Fruit fly (Drosophila melanogaster) whole organism, embryonic: ENCODE results near the gene Rh5.

Source experiments
- Antp ChIP-seq: fragments of 200-800 bp; sonication (Bioruptor generic); optimal IDR thresholded peaks from 3 replicates; lab custom pipeline; 2016; ENCODE audit warnings: missing biosample characterization, missing genetic modification characterization
- CG10462 ChIP-seq: fragments of 200-800 bp; sonication (Bioruptor generic); optimal IDR thresholded peaks from 2 replicates; lab custom pipeline; 2016; ENCODE audit warnings: missing biosample characterization, missing genetic modification characterization
- CG11085 ChIP-seq: fragments of 200-800 bp; sonication (Bioruptor generic); IDR thresholded peaks from 2 replicates; pipeline ENCODE4 v1.3.6; 2022; ENCODE audit warnings: missing biosample characterization, missing genetic modification characterization
- CG13123 ChIP-seq: fragments of 200-800 bp; sonication (Bioruptor generic); optimal IDR thresholded peaks from 2 replicates; lab custom pipeline; 2016; ENCODE audit warnings: missing biosample characterization, missing genetic modification characterization
- CG14965 ChIP-seq: fragments of 200-800 bp; sonication (Bioruptor generic); optimal IDR thresholded peaks from 2 replicates; lab custom pipeline; 2016; ENCODE audit warnings: missing biosample characterization, missing genetic modification characterization, borderline replicate concordance
- CG15269 ChIP-seq: fragments of 200-800 bp; sonication (Bioruptor generic); optimal IDR thresholded peaks from 2 replicates; lab custom pipeline; 2018; ENCODE audit warnings: missing biosample characterization, mild to moderate bottlenecking, missing genetic modification characterization, moderate library complexity
- CG15696 ChIP-seq: fragments of 200-800 bp; sonication (Bioruptor generic); optimal IDR thresholded peaks from 2 replicates; lab custom pipeline; 2019; ENCODE audit warnings: missing biosample characterization, mild to moderate bottlenecking, missing genetic modification characterization, moderate library complexity
- CG17359 ChIP-seq: fragments of 200-800 bp; sonication (Bioruptor generic); optimal IDR thresholded peaks from 3 replicates; lab custom pipeline; 2018; ENCODE audit warnings: missing biosample characterization, mild to moderate bottlenecking, missing genetic modification characterization, moderate library complexity
- CG18619 ChIP-seq: fragments of 200-800 bp; sonication (Bioruptor generic); optimal IDR thresholded peaks from 3 replicates; lab custom pipeline; 2017; ENCODE audit warnings: missing biosample characterization, mild to moderate bottlenecking, missing genetic modification characterization
- CG18764 ChIP-seq: fragments of 200-800 bp; sonication (Bioruptor generic); optimal IDR thresholded peaks from 3 replicates; lab custom pipeline; 2016; ENCODE audit warnings: missing biosample characterization, missing genetic modification characterization
- CG30020 ChIP-seq: fragments of 200-800 bp; optimal IDR thresholded peaks from 2 replicates; lab custom pipeline; 2019; ENCODE audit warnings: missing biosample characterization, mild to moderate bottlenecking, missing genetic modification characterization, moderate library complexity
- CG31365 ChIP-seq: fragments of 200-800 bp; sonication (Bioruptor generic); optimal IDR thresholded peaks from 2 replicates; lab custom pipeline; 2018; ENCODE audit warnings: missing biosample characterization, mild to moderate bottlenecking, missing genetic modification characterization
- CG31388 ChIP-seq: fragments of 200-800 bp; sonication (Bioruptor generic); optimal IDR thresholded peaks from 2 replicates; lab custom pipeline; 2016; ENCODE audit warnings: missing biosample characterization, missing genetic modification characterization
- CG4730 ChIP-seq: fragments of 200-800 bp; sonication (Bioruptor generic); IDR thresholded peaks from 2 replicates; pipeline ENCODE4 v1.3.6; 2022; ENCODE audit warnings: missing biosample characterization, missing genetic modification characterization
- Drgx ChIP-seq: fragments of 200-800 bp; sonication (Bioruptor generic); IDR thresholded peaks from 2 replicates; pipeline ENCODE4 v1.3.6; 2022; ENCODE audit warnings: missing biosample characterization, missing genetic modification characterization
- ERR ChIP-seq: fragments of 200-800 bp; sonication (Bioruptor generic); optimal IDR thresholded peaks from 2 replicates; lab custom pipeline; 2016; ENCODE audit warnings: missing biosample characterization, missing genetic modification characterization
- Eip74EF ChIP-seq, 2 experiments: fragments of 200-800 bp in 1 of 2; fragments of >200 bp in 1 of 2; sonication (Bioruptor generic) in 1 of 2; optimal IDR thresholded peaks; 2 replicates each; lab custom pipeline; 2017 to 2019; ENCODE audit warnings: missing biosample characterization in 2 of 2, missing genetic modification characterization in 2 of 2, mild to moderate bottlenecking in 1 of 2, moderate library complexity in 1 of 2
- Ets97D ChIP-seq: fragments of 200-800 bp; sonication (Bioruptor generic); optimal IDR thresholded peaks from 3 replicates; lab custom pipeline; 2016; ENCODE audit warnings: missing biosample characterization, missing genetic modification characterization
- Fer2 ChIP-seq: fragments of 200-800 bp; sonication (Bioruptor generic); optimal IDR thresholded peaks from 2 replicates; lab custom pipeline; 2018; ENCODE audit warnings: missing biosample characterization, mild to moderate bottlenecking, missing genetic modification characterization, moderate library complexity
- Fer3 ChIP-seq: fragments of 200-800 bp; sonication (Bioruptor generic); optimal IDR thresholded peaks from 2 replicates; lab custom pipeline; 2018; ENCODE audit warnings: missing biosample characterization, mild to moderate bottlenecking, missing genetic modification characterization, moderate library complexity
- HLH3B ChIP-seq: fragments of 200-800 bp; sonication (Bioruptor generic); IDR thresholded peaks from 2 replicates; pipeline ENCODE4 v1.3.6; 2022; ENCODE audit warnings: missing biosample characterization, missing genetic modification characterization
- HLH4C ChIP-seq: fragments of 200-800 bp; sonication (Bioruptor generic); IDR thresholded peaks from 3 replicates; pipeline ENCODE4 v1.3.6; 2022; ENCODE audit warnings: missing biosample characterization, missing genetic modification characterization; ENCODE audit not compliant: partially characterized antibody
- HLH54F ChIP-seq: fragments of 200-800 bp; sonication (Bioruptor generic); optimal IDR thresholded peaks from 3 replicates; lab custom pipeline; 2016; ENCODE audit warnings: missing biosample characterization, missing genetic modification characterization
- Hand ChIP-seq: fragments of 200-800 bp; sonication (Bioruptor generic); optimal IDR thresholded peaks from 2 replicates; lab custom pipeline; 2017; ENCODE audit warnings: mild to moderate bottlenecking, missing biosample characterization, missing genetic modification reagents, missing genetic modification characterization
- HmgZ ChIP-seq: fragments of 200-800 bp; sonication (Bioruptor generic); optimal IDR thresholded peaks from 2 replicates; lab custom pipeline; 2018; ENCODE audit warnings: missing biosample characterization, mild to moderate bottlenecking, missing genetic modification characterization
- Lim3 ChIP-seq: fragments of 200-800 bp; sonication (Bioruptor generic); IDR thresholded peaks from 2 replicates; pipeline ENCODE4 v1.3.6; 2022; ENCODE audit warnings: missing biosample characterization, missing genetic modification characterization
- MESR4 ChIP-seq: fragments of 200-800 bp; sonication (Bioruptor generic); optimal IDR thresholded peaks from 2 replicates; lab custom pipeline; 2018; ENCODE audit warnings: missing biosample characterization, mild to moderate bottlenecking, missing genetic modification characterization, moderate library complexity
- Max ChIP-seq: fragments of 200-800 bp; sonication (Bioruptor generic); optimal IDR thresholded peaks from 2 replicates; lab custom pipeline; 2016; ENCODE audit warnings: missing biosample characterization, mild to moderate bottlenecking, missing genetic modification characterization
- NC2β ChIP-seq: fragments of 200-800 bp; sonication (Bioruptor generic); optimal IDR thresholded peaks from 2 replicates; lab custom pipeline; 2016; ENCODE audit warnings: missing biosample characterization, missing genetic modification characterization
- NFAT ChIP-seq: fragments of 200-800 bp; sonication (Bioruptor generic); IDR thresholded peaks from 2 replicates; pipeline ENCODE4 v1.3.6; 2022; ENCODE audit warnings: missing biosample characterization, missing genetic modification characterization
- NK7.1 ChIP-seq: fragments of 200-800 bp; sonication (Bioruptor generic); optimal IDR thresholded peaks from 3 replicates; lab custom pipeline; 2016; ENCODE audit warnings: missing biosample characterization, missing genetic modification characterization
- Nf-YA ChIP-seq: fragments of 200-800 bp; sonication (Bioruptor generic); IDR thresholded peaks from 2 replicates; pipeline ENCODE4 v1.3.6; 2022; ENCODE audit warnings: missing biosample characterization, missing genetic modification characterization
- Nf-YB ChIP-seq: fragments of 200-800 bp; sonication (Bioruptor generic); optimal IDR thresholded peaks from 3 replicates; lab custom pipeline; 2019; ENCODE audit warnings: missing biosample characterization, mild to moderate bottlenecking, missing genetic modification characterization, moderate library complexity
- Scr ChIP-seq: fragments of 200-800 bp; sonication (Bioruptor generic); IDR thresholded peaks from 2 replicates; pipeline ENCODE4 v1.3.6; 2022; ENCODE audit warnings: missing biosample characterization, missing genetic modification characterization; ENCODE audit not compliant: partially characterized antibody
- Sin3A ChIP-seq: fragments of >200 bp; optimal IDR thresholded peaks from 2 replicates; lab custom pipeline; 2018
- Tbp ChIP-seq: fragments of >200 bp; optimal IDR thresholded peaks from 2 replicates; lab custom pipeline; 2018; ENCODE audit warnings: missing biosample characterization, missing genetic modification characterization
- bab2 ChIP-seq: fragments of 200-800 bp; sonication (Bioruptor generic); optimal IDR thresholded peaks from 2 replicates; lab custom pipeline; 2016; ENCODE audit warnings: missing biosample characterization, missing genetic modification characterization
- cas ChIP-seq: fragments of 200-800 bp; sonication (Bioruptor generic); IDR thresholded peaks from 2 replicates; pipeline ENCODE4 v1.3.6; 2022; ENCODE audit warnings: missing biosample characterization, missing genetic modification characterization
- dimm ChIP-seq: fragments of 200-800 bp; sonication (Bioruptor generic); IDR thresholded peaks from 2 replicates; pipeline ENCODE4 v1.3.6; 2022; ENCODE audit warnings: missing biosample characterization, missing genetic modification characterization
- disco-r ChIP-seq: fragments of 200-800 bp; sonication (Bioruptor generic); optimal IDR thresholded peaks from 2 replicates; lab custom pipeline; 2016; ENCODE audit warnings: missing biosample characterization, missing genetic modification characterization
- ewg ChIP-seq: fragments of 200-800 bp; sonication (Bioruptor generic); optimal IDR thresholded peaks from 3 replicates; lab custom pipeline; 2017; ENCODE audit warnings: mild to moderate bottlenecking, missing biosample characterization, missing genetic modification reagents, missing genetic modification characterization
- ftz-f1 ChIP-seq: fragments of 200-800 bp; sonication (Bioruptor generic); optimal IDR thresholded peaks from 2 replicates; lab custom pipeline; 2016; ENCODE audit warnings: missing biosample characterization, missing genetic modification characterization
- kah ChIP-seq: fragments of 200-800 bp; sonication (Bioruptor generic); optimal IDR thresholded peaks from 2 replicates; lab custom pipeline; 2018; ENCODE audit warnings: missing biosample characterization, mild to moderate bottlenecking, missing genetic modification characterization
- ken ChIP-seq: fragments of 200-800 bp; sonication (Bioruptor generic); IDR thresholded peaks from 3 replicates; pipeline ENCODE4 v1.3.6; 2022; ENCODE audit warnings: missing biosample characterization, missing genetic modification characterization
- lilli ChIP-seq: fragments of 200-800 bp; sonication (Bioruptor generic); optimal IDR thresholded peaks from 3 replicates; lab custom pipeline; 2016; ENCODE audit warnings: missing biosample characterization, missing genetic modification characterization
- org-1 ChIP-seq: fragments of 200-800 bp; sonication (Bioruptor generic); optimal IDR thresholded peaks from 2 replicates; lab custom pipeline; 2017; ENCODE audit warnings: missing biosample characterization, missing genetic modification characterization
- run ChIP-seq: fragments of 200-800 bp; sonication (Bioruptor generic); optimal IDR thresholded peaks from 3 replicates; lab custom pipeline; 2018; ENCODE audit warnings: missing biosample characterization, mild to moderate bottlenecking, missing genetic modification characterization
- schlank ChIP-seq: fragments of 200-800 bp; sonication (Bioruptor generic); optimal IDR thresholded peaks from 2 replicates; lab custom pipeline; 2018; ENCODE audit warnings: missing biosample characterization, mild to moderate bottlenecking, missing genetic modification characterization
- wdn ChIP-seq: fragments of 200-800 bp; sonication (Bioruptor generic); IDR thresholded peaks from 2 replicates; pipeline ENCODE4 v1.3.6; 2022; ENCODE audit warnings: missing biosample characterization, missing genetic modification characterization
- zen ChIP-seq: fragments of 200-800 bp; sonication (Bioruptor generic); optimal IDR thresholded peaks from 3 replicates; lab custom pipeline; 2018; ENCODE audit warnings: missing biosample characterization, mild to moderate bottlenecking, missing genetic modification characterization, moderate library complexity

The Rh5 gene

dm6 chr2L:12044613-12045350 is 36.8 kb downstream of the Rh5 start, which contains the start of gene CG6785 (continued):
- TF ChIP-seq CG18764 (GFP tag; lab: Kevin White, UChicago) (peak; percentile 87), zen (tag; lab: Kevin White, UChicago) (peak; percentile 9), NK7.1 (GFP tag; lab: Kevin White, UChicago) (peak; percentile 84), Drgx (peak; percentile 84), dimm (no peak), ERR (GFP tag; lab: Kevin White, UChicago) (peak; percentile 74), ken (GFP tag; lab: Robert Waterston, UW) (no peak), lilli (GFP tag; lab: Kevin White, UChicago) (peak; percentile 56), schlank (tag; lab: Kevin White, UChicago) (peak; percentile 84), bab2 (GFP tag; lab: Kevin White, UChicago) (peak; percentile 92), CG4730 (GFP tag; lab: Robert Waterston, UW) (no peak), CG15696 (peak; percentile 51), Hand (peak; percentile 78), Sin3A (lab: Kevin White, UChicago) (no peak), CG14965 (GFP tag; lab: Kevin White, UChicago) (peak; percentile 78), CG15269 (tag; lab: Kevin White, UChicago) (peak; percentile 79), Eip74EF (GFP tag; optimal IDR thresholded peaks at IDR 0.05; lab: Kevin White, UChicago) (peak in 1 of 2 experiments; percentile 84), Antp (GFP tag; lab: Kevin White, UChicago) (peak; percentile 62), CG17359 (tag; lab: Kevin White, UChicago) (peak; percentile 88), org-1 (GFP tag; lab: Kevin White, UChicago) (peak; percentile 90), HmgZ (tag; lab: Kevin White, UChicago) (peak; percentile 81), MESR4 (GFP tag; lab: Kevin White, UChicago) (peak; percentile 48), Max (peak; percentile 56), Ets97D (GFP tag; lab: Kevin White, UChicago) (peak; percentile 65), CG13123 (peak; percentile 84), Fer2 (tag; lab: Kevin White, UChicago) (peak; percentile 53), ewg (peak; percentile 79), CG10462 (GFP tag; lab: Kevin White, UChicago) (peak; percentile 70), Nf-YB (GFP tag; lab: Kevin White, UChicago) (peak; percentile 80), Tbp (GFP tag; lab: Kevin White, UChicago) (no peak), NFAT (peak; percentile 60), HLH3B (GFP tag; lab: Robert Waterston, UW) (peak; percentile 69; the same call in 1 of the 2 replicates), CG18619 (GFP tag; lab: Kevin White, UChicago) (peak; percentile 88), Scr (no peak), Fer3 (peak; percentile 76), Nf-YA (no peak; the same call in 1 of the 2 replicates), CG31388 (GFP tag; lab: Kevin White, UChicago) (no peak), cas (GFP tag; lab: Robert Waterston, UW) (no peak), HLH4C (no peak), HLH54F (GFP tag; lab: Kevin White, UChicago) (peak; percentile 61), CG31365 (tag; lab: Kevin White, UChicago) (peak; percentile 85), NC2β (peak; percentile 91), wdn (GFP tag; lab: Robert Waterston, UW) (peak; percentile 59; the same call in 1 of the 2 replicates), ftz-f1 (GFP tag; lab: Kevin White, UChicago) (no peak), kah (GFP tag; lab: Kevin White, UChicago) (peak; percentile 97), disco-r (GFP tag; lab: Kevin White, UChicago) (peak; percentile 87), run (tag; lab: Kevin White, UChicago) (peak; percentile 88), CG30020 (peak; percentile 24), CG11085 (no peak), Lim3 (no peak)
